Worm (Caenorhabditis elegans): ENCODE measurements around the gene dre-1.
"Not testable (repeated sequence)": the region's sequence is repeated elsewhere in the genome, so short reads cannot be mapped to it uniquely, and the experiment has no call there.

dre-1 gene

ce11 chrV:6581762-6582161, 35.5 kb upstream of the dre-1 start, which contains the start of gene ZK1055.4:
TSS of gene ZK1055.4 (plus strand) at chrV:6582062.
- TF ChIP-seq blmp-1 (tag; optimal IDR thresholded peaks at IDR 0.05) (peak; percentile 44), dpl-1 (GFP tag; optimal IDR thresholded peaks at IDR 0.05) (peak in 1 of 3 experiments; percentile 4), efl-1 (GFP tag; optimal IDR thresholded peaks at IDR 0.05 in 1 of 2) (peak in 1 of 2 experiments; percentile 17)
- TF ChIP-seq efl-1 (optimal IDR thresholded peaks at IDR 0.05) = not testable (repeated sequence)

DNA sequence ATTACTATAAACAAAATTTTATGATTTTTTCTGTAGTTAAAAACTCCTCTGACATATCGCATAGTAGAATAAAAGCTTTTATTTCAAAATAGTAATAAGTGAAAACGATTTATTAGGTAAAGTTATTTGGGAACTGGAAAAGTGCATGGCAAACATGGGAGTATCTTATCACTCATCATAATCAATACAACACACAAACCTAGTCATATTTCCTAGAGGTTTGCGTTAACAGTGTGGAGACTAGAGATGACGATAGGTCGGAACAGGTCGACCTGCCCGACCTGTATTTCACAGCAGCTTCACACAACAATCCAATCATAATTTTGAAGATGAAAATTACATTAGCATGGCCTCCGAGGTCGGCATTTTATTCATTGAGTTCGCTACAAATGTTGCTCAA, 33.7 kb upstream of the dre-1 start, which contains the start of gene EGAP9.3:
Gene EGAP9.3, minus strand, starts transcription at position 131 of the 400 bp plus-strand sequence.
- no peak for TF ChIP-seq unc-86 (tag; optimal IDR thresholded peaks at IDR 0.05)
- TF ChIP-seq efl-3 (GFP tag; optimal IDR thresholded peaks at IDR 0.05) = no peak
- TF ChIP-seq snu-23 (GFP tag; optimal IDR thresholded peaks at IDR 0.05) = no peak
- no peak for TF ChIP-seq nhr-19 (GFP tag; conservative IDR thresholded peaks at IDR 0.05)

DNA sequence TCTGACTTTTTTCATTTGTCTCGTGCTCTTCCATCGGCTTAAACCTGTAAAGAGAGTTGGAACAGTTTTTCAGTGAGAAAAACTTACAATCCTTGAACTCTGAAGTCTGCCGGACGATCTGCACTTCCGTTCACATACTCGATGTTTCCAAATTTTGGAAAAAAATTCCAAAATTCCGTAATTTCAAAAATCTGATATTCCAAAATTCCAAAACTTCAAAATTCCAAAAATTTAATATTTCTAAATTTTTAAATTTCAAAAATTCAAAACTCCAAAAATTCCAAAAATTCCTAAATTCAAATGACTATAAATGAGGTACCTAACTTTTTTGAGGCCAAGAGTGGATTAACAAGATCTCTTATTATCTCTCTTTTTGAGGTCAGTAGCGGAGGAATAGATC, 30.3 kb upstream of the dre-1 start, which contains the start of gene EGAP9.4:
Gene EGAP9.4, plus strand, starts transcription at position 301 of the 400 bp plus-strand sequence.
- TF ChIP-seq ceh-82 (tag; optimal IDR thresholded peaks at IDR 0.05) = no peak
- no peak for TF ChIP-seq sox-4 (tag; optimal IDR thresholded peaks at IDR 0.05)
- TF ChIP-seq swsn-7 (tag; optimal IDR thresholded peaks at IDR 0.05) = no peak
- no peak for TF ChIP-seq ceh-90 (tag; optimal IDR thresholded peaks at IDR 0.05)
- TF ChIP-seq nhr-20 (tag; optimal IDR thresholded peaks at IDR 0.05) = no peak
- no peak for TF ChIP-seq nhr-47 (tag; optimal IDR thresholded peaks at IDR 0.05)
- TF ChIP-seq efl-1 (optimal IDR thresholded peaks at IDR 0.05) = no peak
- no peak for TF ChIP-seq efl-1 (GFP tag; optimal IDR thresholded peaks at IDR 0.05 in 1 of 2)
- no peak for TF ChIP-seq tbx-2 (tag; optimal IDR thresholded peaks at IDR 0.05)
- TF ChIP-seq unc-30 (tag; optimal IDR thresholded peaks at IDR 0.05) = no peak
- no peak for TF ChIP-seq jun-1 (tag; optimal IDR thresholded peaks at IDR 0.05)
- no peak for TF ChIP-seq nhr-11 (tag; optimal IDR thresholded peaks at IDR 0.05)
- TF ChIP-seq nhr-85 (tag) = no peak
- TF ChIP-seq nhr-19 (GFP tag; conservative IDR thresholded peaks at IDR 0.05) = no peak
- no peak for TF ChIP-seq rnt-1 (tag; optimal IDR thresholded peaks at IDR 0.05)
- no peak for TF ChIP-seq zip-4 (GFP tag; optimal IDR thresholded peaks at IDR 0.05)
- TF ChIP-seq pqm-1 (tag; optimal IDR thresholded peaks at IDR 0.05) = no peak
- TF ChIP-seq fkh-8 (tag; optimal IDR thresholded peaks at IDR 0.05) = no peak
- TF ChIP-seq elt-2 (tag; optimal IDR thresholded peaks at IDR 0.05) = no peak

DNA sequence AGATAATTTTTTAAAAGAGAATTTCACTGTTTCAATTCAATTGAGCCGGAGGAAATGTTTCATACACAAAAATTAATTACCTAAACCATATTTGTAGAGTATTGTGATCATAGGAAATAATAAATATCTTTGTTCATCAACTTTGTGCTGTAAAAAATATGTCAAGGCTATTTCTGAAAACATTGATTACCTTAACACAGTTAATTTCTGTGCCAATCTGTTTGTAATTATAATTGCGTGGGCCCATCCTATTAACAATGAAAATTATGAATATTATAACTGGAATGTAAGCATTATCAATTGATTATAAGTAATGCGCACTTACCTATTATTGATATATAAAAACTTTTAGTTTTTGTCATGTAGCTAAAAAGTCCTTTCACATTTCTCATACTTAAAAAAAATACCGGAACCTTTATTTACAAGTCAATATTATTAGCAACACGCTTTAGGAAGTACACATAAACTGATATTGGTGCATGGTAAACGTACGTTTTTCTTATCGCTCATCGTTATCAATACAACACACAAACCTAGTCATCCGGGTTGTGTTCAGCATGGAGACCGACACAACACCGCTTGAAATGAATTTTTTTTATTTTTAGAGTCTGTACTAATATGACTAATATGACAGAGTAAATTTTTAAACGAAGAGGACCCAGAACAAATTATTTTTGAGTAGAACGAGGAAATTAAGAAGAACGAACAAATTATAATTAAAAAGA, 29.3 kb upstream of the dre-1 start, which contains the start of gene fut-2:
Gene fut-2, minus strand, starts transcription at position 485 of the 725 bp plus-strand sequence.
- TF ChIP-seq nhr-19 (GFP tag; conservative IDR thresholded peaks at IDR 0.05) = no peak
- no peak for TF ChIP-seq ceh-63 (GFP tag; optimal IDR thresholded peaks at IDR 0.05)
- no peak for TF ChIP-seq ceh-90 (tag; optimal IDR thresholded peaks at IDR 0.05)
- no peak for TF ChIP-seq lin-14 (GFP tag; optimal IDR thresholded peaks at IDR 0.05)
- peak in 1 of 2 experiments; percentile 12 for TF ChIP-seq lin-35 (GFP tag; optimal IDR thresholded peaks at IDR 0.05)
- TF ChIP-seq nhr-11 (tag; optimal IDR thresholded peaks at IDR 0.05) = no peak
- no peak for TF ChIP-seq nhr-85 (tag)
- TF ChIP-seq hlh-4 (tag; optimal IDR thresholded peaks at IDR 0.05) = no peak
- no peak for TF ChIP-seq sup-37 (GFP tag; optimal IDR thresholded peaks at IDR 0.05)
- no peak for TF ChIP-seq tlp-1 (tag; optimal IDR thresholded peaks at IDR 0.05)
- no peak for TF ChIP-seq nhr-71 (tag; optimal IDR thresholded peaks at IDR 0.05)
- TF ChIP-seq blmp-1 (tag; optimal IDR thresholded peaks at IDR 0.05) = no peak
- TF ChIP-seq ama-1 (optimal IDR thresholded peaks at IDR 0.05) = no peak
- TF ChIP-seq elt-2 (tag; optimal IDR thresholded peaks at IDR 0.05) = peak; percentile 85
- no peak for TF ChIP-seq efl-1 (optimal IDR thresholded peaks at IDR 0.05)
- TF ChIP-seq efl-1 (GFP tag; optimal IDR thresholded peaks at IDR 0.05 in 1 of 2) = peak in 1 of 2 experiments; percentile 28
- TF ChIP-seq lir-3 (tag; optimal IDR thresholded peaks at IDR 0.05; ENCODE audit: poor library complexity) = no peak
- no peak for TF ChIP-seq ces-1 (GFP tag; optimal IDR thresholded peaks at IDR 0.05)
- no peak for TF ChIP-seq lsy-2 (tag; optimal IDR thresholded peaks at IDR 0.05)
- no peak for TF ChIP-seq snu-23 (GFP tag; optimal IDR thresholded peaks at IDR 0.05)
- no peak for TF ChIP-seq ceh-88 (GFP tag; IDR thresholded peaks at IDR 0.05)
- no peak for TF ChIP-seq mdl-1 (tag; optimal IDR thresholded peaks at IDR 0.05)
- TF ChIP-seq alr-1 (tag; optimal IDR thresholded peaks at IDR 0.05; ENCODE audit: borderline replicate concordance) = no peak
- no peak for TF ChIP-seq unc-86 (tag; optimal IDR thresholded peaks at IDR 0.05)
- no peak for TF ChIP-seq hpl-2 (GFP tag; optimal IDR thresholded peaks at IDR 0.05)
- TF ChIP-seq mef-2 (tag; optimal IDR thresholded peaks at IDR 0.05) = no peak
- TF ChIP-seq F16B12.6 (tag; optimal IDR thresholded peaks at IDR 0.05) = no peak
